Fruit fly (Drosophila melanogaster): ENCODE measurements around the gene chinmo.

The chinmo gene

DNA sequence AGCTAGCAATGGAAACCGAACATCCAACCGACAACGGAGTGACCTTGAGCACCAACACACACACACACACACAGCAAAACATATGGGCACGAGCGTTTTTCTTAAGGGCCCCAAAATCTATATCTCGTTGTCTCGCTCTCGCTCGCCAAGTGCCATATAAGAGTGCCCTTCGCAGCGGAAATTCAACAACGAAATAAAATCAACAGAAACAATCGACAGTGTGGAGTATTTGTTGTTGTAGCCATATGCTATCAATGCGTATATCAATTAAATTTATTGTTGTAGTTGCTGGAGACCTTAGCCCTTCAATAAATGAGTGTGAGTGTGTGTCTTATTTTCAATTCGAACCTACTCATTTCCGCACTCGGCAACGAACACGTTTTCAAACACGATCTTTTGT, 14.5 kb upstream of the chinmo start (continued):
- TF ChIP-seq sug (tag; optimal IDR thresholded peaks at IDR 0.05) (peak; percentile 91), CG6791 (GFP tag; IDR thresholded peaks at IDR 0.05; ENCODE audit: partially characterized antibody) (no peak), CG15601 (tag; optimal IDR thresholded peaks at IDR 0.05) (peak; percentile 6), gro (GFP tag; optimal IDR thresholded peaks at IDR 0.05) (peak; percentile 18), Hey (tag; optimal IDR thresholded peaks at IDR 0.05) (peak; percentile 50), sqz (GFP tag; optimal IDR thresholded peaks at IDR 0.05) (peak; percentile 20), HLH54F (GFP tag; optimal IDR thresholded peaks at IDR 0.05) (no peak), sc (optimal IDR thresholded peaks at IDR 0.05) (no peak), sc (GFP tag; optimal IDR thresholded peaks at IDR 0.05) (no peak), Dbx (GFP tag; IDR thresholded peaks at IDR 0.05) (0 out of 3 replicates have a peak, but pooled peaks have one; percentile 29), CG1233 (GFP tag; optimal IDR thresholded peaks at IDR 0.05) (no peak), CG12104 (GFP tag; optimal IDR thresholded peaks at IDR 0.05) (no peak), ato (GFP tag; IDR thresholded peaks at IDR 0.05; ENCODE audit: partially characterized antibody) (no peak), HmgZ (tag; optimal IDR thresholded peaks at IDR 0.05) (peak; percentile 41), CG10366 (GFP tag; IDR thresholded peaks at IDR 0.05) (no peak), CG30020 (tag; optimal IDR thresholded peaks at IDR 0.05) (no peak), ind (GFP tag; optimal IDR thresholded peaks at IDR 0.05) (no peak), CG7928 (GFP tag; optimal IDR thresholded peaks at IDR 0.05) (no peak), E2f2 (GFP tag; IDR thresholded peaks at IDR 0.05) (0 out of 2 replicates have a peak, but pooled peaks have one; percentile 9), CG12659 (GFP tag; optimal IDR thresholded peaks at IDR 0.05) (no peak), NC2β (GFP tag; optimal IDR thresholded peaks at IDR 0.05) (no peak), CG10321 (GFP tag; IDR thresholded peaks at IDR 0.05) (peak; percentile 59), CG2678 (tag; optimal IDR thresholded peaks at IDR 0.05) (peak; percentile 16), CG17802 (tag; optimal IDR thresholded peaks at IDR 0.05) (no peak), Neu2 (GFP tag; optimal IDR thresholded peaks at IDR 0.05; ENCODE audit: borderline replicate concordance) (no peak), Six4 (GFP tag; optimal IDR thresholded peaks at IDR 0.05) (no peak), Oaz (GFP tag; IDR thresholded peaks at IDR 0.05) (no peak), CG5953 (GFP tag; IDR thresholded peaks at IDR 0.05) (no peak), Adf1 (GFP tag; IDR thresholded peaks at IDR 0.05) (peak; percentile 20; the same call in 1 of the 2 replicates), Pdp1 (GFP tag; optimal IDR thresholded peaks at IDR 0.05) (peak in 1 of 2 experiments; percentile 41), crp (GFP tag; optimal IDR thresholded peaks at IDR 0.05) (no peak), Doc3 (GFP tag; IDR thresholded peaks at IDR 0.05; ENCODE audit: partially characterized antibody) (no peak), hkb (optimal IDR thresholded peaks at IDR 0.05) (no peak), hkb (GFP tag; IDR thresholded peaks at IDR 0.05) (peak; percentile 43), twi (tag; optimal IDR thresholded peaks at IDR 0.05) (peak; percentile 27), eve (GFP tag; optimal IDR thresholded peaks at IDR 0.05) (peak in 1 of 2 experiments; percentile 53), ATbp (GFP tag; optimal IDR thresholded peaks at IDR 0.05) (peak; percentile 27), GATAe (GFP tag; conservative IDR thresholded peaks at IDR 0.05) (peak; percentile 28; the same call in 1 of the 2 replicates), CG15011 (GFP tag; optimal IDR thresholded peaks at IDR 0.05) (peak; percentile 8), dmrt99B (tag; optimal IDR thresholded peaks at IDR 0.05) (peak; percentile 25), p53 (GFP tag; optimal IDR thresholded peaks at IDR 0.05) (no peak), CG7987 (GFP tag; optimal IDR thresholded peaks at IDR 0.05) (peak; percentile 63), fd3F (GFP tag; optimal IDR thresholded peaks at IDR 0.05) (no peak), CG8290 (GFP tag; optimal IDR thresholded peaks at IDR 0.05) (no peak), CG8290 (tag; optimal IDR thresholded peaks at IDR 0.05) (peak in 1 of 2 experiments; percentile 44), her (GFP tag; optimal IDR thresholded peaks at IDR 0.05) (peak; percentile 11), CG17328 (GFP tag; IDR thresholded peaks at IDR 0.05) (no peak), Bgb (GFP tag; IDR thresholded peaks at IDR 0.05; ENCODE audit: partially characterized antibody) (no peak; the same call in 1 of the 2 replicates), caup (GFP tag; optimal IDR thresholded peaks at IDR 0.05; ENCODE audit: severe bottlenecking) (peak; percentile 53), CG1024 (GFP tag; IDR thresholded peaks at IDR 0.05) (no peak), CG10543 (GFP tag; optimal IDR thresholded peaks at IDR 0.05) (peak; percentile 71)
